Fruit fly (Drosophila melanogaster) whole organism, embryonic: Measurements from ENCODE around the gene Tnpo-SR.

Experiments
- Bgb ChIP-seq: fragments of 200-800 bp; sonication (Bioruptor generic); IDR thresholded peaks from 2 replicates; pipeline ENCODE4 v1.3.6; 2022; ENCODE audit warnings: missing biosample characterization, missing genetic modification characterization; ENCODE audit not compliant: partially characterized antibody
- Blimp-1 ChIP-seq: fragments of 200-800 bp; sonication (Bioruptor generic); optimal IDR thresholded peaks from 3 replicates; lab custom pipeline; 2018; ENCODE audit warnings: missing biosample characterization, missing genetic modification characterization, mild to moderate bottlenecking, moderate library complexity, missing genetic modification reagents
- CG10543 ChIP-seq: fragments of 200-800 bp; sonication (Bioruptor generic); optimal IDR thresholded peaks from 3 replicates; lab custom pipeline; 2017; ENCODE audit warnings: missing biosample characterization, mild to moderate bottlenecking, missing genetic modification characterization, moderate library complexity
- CG11247 ChIP-seq: fragments of 200-800 bp; sonication (Bioruptor generic); IDR thresholded peaks from 2 replicates; pipeline ENCODE4 v1.3.6; 2022; ENCODE audit warnings: missing biosample characterization, missing genetic modification characterization
- CG13123 ChIP-seq: fragments of 200-800 bp; sonication (Bioruptor generic); optimal IDR thresholded peaks from 2 replicates; lab custom pipeline; 2016; ENCODE audit warnings: missing biosample characterization, missing genetic modification characterization
- CG13624 ChIP-seq: fragments of 200-800 bp; sonication (Bioruptor generic); optimal IDR thresholded peaks from 2 replicates; lab custom pipeline; 2016; ENCODE audit warnings: missing biosample characterization, missing genetic modification characterization
- CG17328 ChIP-seq: fragments of 200-800 bp; sonication (Bioruptor generic); IDR thresholded peaks from 2 replicates; pipeline ENCODE4 v1.3.6; 2022; ENCODE audit warnings: missing biosample characterization, missing genetic modification characterization
- CG17912 ChIP-seq: fragments of 200-800 bp; sonication (Bioruptor generic); optimal IDR thresholded peaks from 2 replicates; lab custom pipeline; 2018; ENCODE audit warnings: missing biosample characterization, mild to moderate bottlenecking, missing genetic modification characterization
- CG2202 ChIP-seq: fragments of 200-800 bp; sonication (Bioruptor generic); optimal IDR thresholded peaks from 2 replicates; lab custom pipeline; 2018; ENCODE audit warnings: missing biosample characterization, mild to moderate bottlenecking, missing genetic modification characterization
- CG2712 ChIP-seq: fragments of 200-800 bp; optimal IDR thresholded peaks from 3 replicates; lab custom pipeline; 2019; ENCODE audit warnings: missing biosample characterization, mild to moderate bottlenecking, missing genetic modification characterization, moderate library complexity
- CG31224 ChIP-seq: fragments of 200-800 bp; sonication (Bioruptor generic); IDR thresholded peaks from 2 replicates; pipeline ENCODE4 v1.3.6; 2022; ENCODE audit warnings: missing biosample characterization, missing genetic modification characterization
- CG3163 ChIP-seq: fragments of 200-800 bp; sonication (Bioruptor generic); optimal IDR thresholded peaks from 3 replicates; lab custom pipeline; 2016; ENCODE audit warnings: missing biosample characterization, missing genetic modification characterization
- CG33557 ChIP-seq: fragments of 200-800 bp; sonication (Bioruptor generic); optimal IDR thresholded peaks from 2 replicates; lab custom pipeline; 2019; ENCODE audit warnings: missing biosample characterization, mild to moderate bottlenecking, missing genetic modification characterization, moderate library complexity
- CG8478 ChIP-seq: fragments of >200 bp; optimal IDR thresholded peaks from 2 replicates; lab custom pipeline; 2018
- CG9817 ChIP-seq: fragments of 200-800 bp; sonication (Bioruptor generic); optimal IDR thresholded peaks from 2 replicates; lab custom pipeline; 2018; ENCODE audit warnings: missing biosample characterization, mild to moderate bottlenecking, missing genetic modification characterization, moderate library complexity
- HHEX ChIP-seq: fragments of 200-800 bp; sonication (Bioruptor generic); optimal IDR thresholded peaks from 3 replicates; lab custom pipeline; 2017; ENCODE audit warnings: missing biosample characterization, mild to moderate bottlenecking, missing genetic modification characterization, missing genetic modification reagents
- Hand ChIP-seq: fragments of 200-800 bp; sonication (Bioruptor generic); optimal IDR thresholded peaks from 2 replicates; lab custom pipeline; 2017; ENCODE audit warnings: mild to moderate bottlenecking, missing biosample characterization, missing genetic modification reagents, missing genetic modification characterization
- HmgD ChIP-seq: fragments of 200-800 bp; sonication (Bioruptor generic); optimal IDR thresholded peaks from 3 replicates; lab custom pipeline; 2016; ENCODE audit warnings: missing biosample characterization, missing genetic modification characterization
- MESR4 ChIP-seq: fragments of 200-800 bp; sonication (Bioruptor generic); optimal IDR thresholded peaks from 2 replicates; lab custom pipeline; 2018; ENCODE audit warnings: missing biosample characterization, mild to moderate bottlenecking, missing genetic modification characterization, moderate library complexity
- NC2β ChIP-seq: fragments of 200-800 bp; sonication (Bioruptor generic); optimal IDR thresholded peaks from 2 replicates; lab custom pipeline; 2016; ENCODE audit warnings: missing biosample characterization, missing genetic modification characterization
- NFAT ChIP-seq: fragments of 200-800 bp; sonication (Bioruptor generic); IDR thresholded peaks from 2 replicates; pipeline ENCODE4 v1.3.6; 2022; ENCODE audit warnings: missing biosample characterization, missing genetic modification characterization
- Oaz ChIP-seq: fragments of 200-800 bp; sonication (Bioruptor generic); IDR thresholded peaks from 2 replicates; pipeline ENCODE4 v1.3.6; 2022; ENCODE audit warnings: missing biosample characterization, missing genetic modification characterization
- Sin3A ChIP-seq: fragments of >200 bp; optimal IDR thresholded peaks from 2 replicates; lab custom pipeline; 2018
- Six4 ChIP-seq: fragments of 200-800 bp; sonication (Bioruptor generic); optimal IDR thresholded peaks from 2 replicates; lab custom pipeline; 2016; ENCODE audit warnings: missing biosample characterization, missing genetic modification characterization
- Xrp1 ChIP-seq: fragments of 200-800 bp; sonication (Bioruptor generic); IDR thresholded peaks from 2 replicates; pipeline ENCODE4 v1.3.6; 2022; ENCODE audit warnings: missing biosample characterization, missing genetic modification characterization
- ab ChIP-seq: fragments of 200-800 bp; sonication (Bioruptor generic); optimal IDR thresholded peaks from 2 replicates; lab custom pipeline; 2016; ENCODE audit warnings: missing biosample characterization, missing genetic modification characterization
- ac ChIP-seq: fragments of 200-800 bp; sonication (Bioruptor generic); optimal IDR thresholded peaks from 3 replicates; lab custom pipeline; 2017; ENCODE audit warnings: missing biosample characterization, mild to moderate bottlenecking, missing genetic modification characterization
- ato ChIP-seq: fragments of 200-800 bp; sonication (Bioruptor generic); IDR thresholded peaks from 2 replicates; pipeline ENCODE4 v1.3.6; 2022; ENCODE audit warnings: missing biosample characterization, missing genetic modification characterization; ENCODE audit not compliant: partially characterized antibody
- bowl ChIP-seq: fragments of 200-800 bp; sonication (Bioruptor generic); IDR thresholded peaks from 2 replicates; pipeline ENCODE4 v1.3.6; 2022; ENCODE audit warnings: missing biosample characterization, missing genetic modification characterization
- bsh ChIP-seq, 2 experiments: fragments of 200-800 bp; sonication (Bioruptor generic); optimal IDR thresholded peaks; 2 replicates each; lab custom pipeline; 2017 to 2018; ENCODE audit warnings: mild to moderate bottlenecking in 2 of 2, missing biosample characterization in 2 of 2, missing genetic modification characterization in 2 of 2, moderate library complexity in 1 of 2
- crc ChIP-seq: fragments of 200-800 bp; sonication (Bioruptor generic); optimal IDR thresholded peaks from 2 replicates; lab custom pipeline; 2016; ENCODE audit warnings: missing biosample characterization, missing genetic modification characterization
- da ChIP-seq: fragments of 200-800 bp; sonication (Bioruptor generic); optimal IDR thresholded peaks from 2 replicates; lab custom pipeline; 2016; ENCODE audit warnings: missing biosample characterization, missing genetic modification characterization
- danr ChIP-seq: fragments of 200-800 bp; sonication (Bioruptor generic); IDR thresholded peaks from 2 replicates; pipeline ENCODE4 v1.3.6; 2022; ENCODE audit warnings: missing biosample characterization, missing genetic modification characterization
- dysf ChIP-seq: fragments of 200-800 bp; sonication (Bioruptor generic); IDR thresholded peaks from 3 replicates; pipeline ENCODE4 v1.3.6; 2022; ENCODE audit warnings: missing biosample characterization, missing genetic modification characterization
- fu2 ChIP-seq: fragments of 200-800 bp; sonication (Bioruptor generic); optimal IDR thresholded peaks from 2 replicates; lab custom pipeline; 2016; ENCODE audit warnings: missing biosample characterization, missing genetic modification characterization
- gsb ChIP-seq: fragments of 200-800 bp; sonication (Bioruptor generic); IDR thresholded peaks from 2 replicates; pipeline ENCODE4 v1.3.6; 2022; ENCODE audit warnings: missing biosample characterization, missing genetic modification characterization
- gt ChIP-seq: fragments of 200-800 bp; sonication (Bioruptor generic); IDR thresholded peaks from 2 replicates; pipeline ENCODE4 v1.3.6; 2022; ENCODE audit warnings: missing biosample characterization, missing genetic modification characterization
- ind ChIP-seq: fragments of 200-800 bp; sonication (Bioruptor generic); optimal IDR thresholded peaks from 3 replicates; lab custom pipeline; 2016; ENCODE audit warnings: missing biosample characterization, missing genetic modification characterization
- klu ChIP-seq: fragments of 200-800 bp; sonication (Bioruptor generic); IDR thresholded peaks from 2 replicates; pipeline ENCODE4 v1.3.6; 2022; ENCODE audit warnings: missing biosample characterization, missing genetic modification characterization
- lilli ChIP-seq: fragments of 200-800 bp; sonication (Bioruptor generic); optimal IDR thresholded peaks from 3 replicates; lab custom pipeline; 2016; ENCODE audit warnings: missing biosample characterization, missing genetic modification characterization
- nau ChIP-seq: fragments of 200-800 bp; sonication (Bioruptor generic); optimal IDR thresholded peaks from 3 replicates; lab custom pipeline; 2017; ENCODE audit warnings: missing biosample characterization, mild to moderate bottlenecking, missing genetic modification characterization, missing genetic modification reagents
- p53 ChIP-seq: fragments of 200-800 bp; sonication (Bioruptor generic); optimal IDR thresholded peaks from 2 replicates; lab custom pipeline; 2016; ENCODE audit warnings: missing biosample characterization, missing genetic modification characterization
- prd ChIP-seq, 3 experiments: fragments of >200 bp in 2 of 3; fragments of 200-800 bp in 1 of 3; sonication (Bioruptor generic) in 1 of 3; optimal IDR thresholded peaks in 2 of 3; IDR thresholded peaks in 1 of 3; 2 replicates in 2 of 3; 3 replicates in 1 of 3; pipeline versions ENCODE4 v1.3.6 to Lab custom; 2017 to 2022; ENCODE audit warnings: missing biosample characterization in 1 of 3, missing genetic modification characterization in 1 of 3
- pros ChIP-seq: fragments of 200-800 bp; sonication (Bioruptor generic); optimal IDR thresholded peaks from 3 replicates; lab custom pipeline; 2019; ENCODE audit warnings: missing biosample characterization, mild to moderate bottlenecking, missing genetic modification characterization, moderate library complexity
- salm ChIP-seq: fragments of 200-800 bp; sonication (Bioruptor generic); optimal IDR thresholded peaks from 2 replicates; lab custom pipeline; 2018; ENCODE audit warnings: missing biosample characterization, mild to moderate bottlenecking, missing genetic modification characterization
- sisA ChIP-seq: fragments of 200-800 bp; sonication (Bioruptor generic); IDR thresholded peaks from 2 replicates; pipeline ENCODE4 v1.3.6; 2022; ENCODE audit warnings: missing biosample characterization, missing genetic modification characterization
- sr ChIP-seq: fragments of 200-800 bp; sonication (Bioruptor generic); IDR thresholded peaks from 3 replicates; pipeline ENCODE4 v1.3.6; 2022; ENCODE audit warnings: missing biosample characterization, missing genetic modification characterization
- ttk ChIP-seq: fragments of 200-800 bp; sonication (Bioruptor generic); IDR thresholded peaks from 2 replicates; pipeline ENCODE4 v2.1.2; 2022; ENCODE audit warnings: missing biosample characterization, missing genetic modification characterization
- unpg ChIP-seq: fragments of 200-800 bp; sonication (Bioruptor generic); optimal IDR thresholded peaks from 3 replicates; lab custom pipeline; 2018; ENCODE audit warnings: missing biosample characterization, mild to moderate bottlenecking, missing genetic modification characterization, moderate library complexity
- zen ChIP-seq: fragments of 200-800 bp; sonication (Bioruptor generic); optimal IDR thresholded peaks from 3 replicates; lab custom pipeline; 2018; ENCODE audit warnings: missing biosample characterization, mild to moderate bottlenecking, missing genetic modification characterization, moderate library complexity
- zfh1 ChIP-seq: fragments of 200-800 bp; sonication (Bioruptor generic); IDR thresholded peaks from 3 replicates; pipeline ENCODE4 v1.3.6; 2022; ENCODE audit warnings: missing biosample characterization, missing genetic modification characterization

Gene Tnpo-SR

dm6 chr2L:2751904-2752459, 7.7 kb upstream of the Tnpo-SR start, which contains the start of gene Bacc (continued):
- no peak for TF ChIP-seq CG11247 (GFP tag; lab: Robert Waterston, UW)
- TF ChIP-seq CG13624 = peak; percentile 82
- TF ChIP-seq p53 (GFP tag; lab: Kevin White, UChicago) = peak; percentile 34
- peak; percentile 73 for TF ChIP-seq Six4
- TF ChIP-seq ind (GFP tag; lab: Kevin White, UChicago) = peak; percentile 89
- peak; percentile 74 for TF ChIP-seq CG10543 (GFP tag; lab: Kevin White, UChicago)
- no peak for TF ChIP-seq zfh1 (GFP tag; lab: Robert Waterston, UW)
- TF ChIP-seq fu2 (GFP tag; lab: Kevin White, UChicago) = peak; percentile 87
- no peak for TF ChIP-seq prd (optimal IDR thresholded peaks at IDR 0.05; lab: Kevin White, UChicago)
- TF ChIP-seq prd (GFP tag; IDR thresholded peaks at IDR 0.05; lab: Robert Waterston, UW) = no peak
- TF ChIP-seq gt (GFP tag; lab: Robert Waterston, UW) = no peak
- no peak for TF ChIP-seq CG8478 (lab: Kevin White, UChicago)
- TF ChIP-seq klu (GFP tag; lab: Robert Waterston, UW) = no peak
- TF ChIP-seq bsh (GFP tag; optimal IDR thresholded peaks at IDR 0.05; lab: Kevin White, UChicago) = peak; percentile 79 to 99
- peak; percentile 71 for TF ChIP-seq ab
- peak; percentile 67 for TF ChIP-seq CG3163
- peak; percentile 77 for TF ChIP-seq salm (tag; lab: Kevin White, UChicago)
- TF ChIP-seq HHEX (GFP tag; lab: Kevin White, UChicago) = peak; percentile 92
- no peak for TF ChIP-seq bowl (GFP tag; lab: Robert Waterston, UW)
- TF ChIP-seq danr = no peak
- peak; percentile 25 for TF ChIP-seq ac (GFP tag; lab: Kevin White, UChicago)
- TF ChIP-seq gsb (GFP tag; lab: Robert Waterston, UW) = no peak
- peak; percentile 84 for TF ChIP-seq Hand (GFP tag; lab: Kevin White, UChicago)
- TF ChIP-seq NFAT (GFP tag; lab: Robert Waterston, UW) = no peak
- TF ChIP-seq Oaz (GFP tag; lab: Robert Waterston, UW) = no peak
- TF ChIP-seq CG33557 (GFP tag; lab: Kevin White, UChicago) = peak; percentile 38
- peak; percentile 82 for TF ChIP-seq Blimp-1
- no peak for TF ChIP-seq ttk (GFP tag; lab: Robert Waterston, UW)
- TF ChIP-seq MESR4 (GFP tag; lab: Kevin White, UChicago) = peak; percentile 5
- peak; percentile 45 for TF ChIP-seq zen
- no peak for TF ChIP-seq sr (GFP tag; lab: Robert Waterston, UW)
- peak; percentile 88 for TF ChIP-seq CG2712 (tag; lab: Kevin White, UChicago)
- no peak for TF ChIP-seq CG17912 (GFP tag; lab: Kevin White, UChicago)
- TF ChIP-seq ato (GFP tag; lab: Robert Waterston, UW) = no peak
- peak; percentile 90 for TF ChIP-seq lilli (GFP tag; lab: Kevin White, UChicago)
- TF ChIP-seq CG31224 (GFP tag; lab: Robert Waterston, UW) = no peak
- no peak for TF ChIP-seq Xrp1 (GFP tag; lab: Robert Waterston, UW)
- no peak for TF ChIP-seq dysf (GFP tag; lab: Robert Waterston, UW)
- no peak for TF ChIP-seq Bgb (GFP tag; lab: Robert Waterston, UW)
- TF ChIP-seq CG13123 (GFP tag; lab: Kevin White, UChicago) = peak; percentile 80
- TF ChIP-seq CG2202 (tag; lab: Kevin White, UChicago) = peak; percentile 41
- peak; percentile 81 for TF ChIP-seq NC2β (GFP tag; lab: Kevin White, UChicago)
- peak; percentile 63 for TF ChIP-seq pros (GFP tag; lab: Kevin White, UChicago)
- no peak for TF ChIP-seq CG17328 (GFP tag; lab: Robert Waterston, UW)
- TF ChIP-seq unpg = peak; percentile 76
- peak; percentile 52 for TF ChIP-seq HmgD
- no peak for TF ChIP-seq Sin3A (lab: Kevin White, UChicago)
- TF ChIP-seq CG9817 = peak; percentile 78
- no peak for TF ChIP-seq sisA
- TF ChIP-seq nau (GFP tag; lab: Kevin White, UChicago) = peak; percentile 87
- peak; percentile 86 for TF ChIP-seq da (GFP tag; lab: Kevin White, UChicago)
- TF ChIP-seq crc = peak; percentile 90
